Fruit fly (Drosophila melanogaster): Measurements from ENCODE around the gene CG13692.
A peak's percentile ranks its signal among the peaks of the same experiment; 100 is the strongest.

The CG13692 gene

dm6 chr2L:429680-430484, 8.3 kb downstream of the CG13692 start (continued):
- TF ChIP-seq CG3163 (GFP tag; optimal IDR thresholded peaks at IDR 0.05) (no peak), kni (GFP tag; optimal IDR thresholded peaks at IDR 0.05) (peak; percentile 62), bbx (GFP tag; IDR thresholded peaks at IDR 0.05; ENCODE audit: partially characterized antibody) (no peak; the same call in 1 of the 2 replicates), CG32767 (GFP tag; IDR thresholded peaks at IDR 0.05) (no peak), slou (GFP tag; optimal IDR thresholded peaks at IDR 0.05) (no peak), lov (optimal IDR thresholded peaks at IDR 0.05) (no peak), lov (GFP tag; IDR thresholded peaks at IDR 0.05) (0 out of 3 replicates have a peak, but pooled peaks have one; percentile 51), Mrtf (GFP tag; IDR thresholded peaks at IDR 0.05) (peak; percentile 35; the same call in 1 of the 3 replicates), Atf3 (GFP tag; optimal IDR thresholded peaks at IDR 0.05) (peak; percentile 18), CG12769 (tag; optimal IDR thresholded peaks at IDR 0.05) (peak; percentile 14), CoRest (tag; optimal IDR thresholded peaks at IDR 0.05) (peak; percentile 42), MBD-R2 (GFP tag; IDR thresholded peaks at IDR 0.05) (0 out of 2 replicates have a peak, but pooled peaks have one; percentile 12), nmo (GFP tag; optimal IDR thresholded peaks at IDR 0.05) (peak; percentile 49), CG8765 (GFP tag; IDR thresholded peaks at IDR 0.05) (peak; percentile 56; the same call in 1 of the 2 replicates), Fer1 (GFP tag; optimal IDR thresholded peaks at IDR 0.05) (no peak), gfzf (GFP tag; optimal IDR thresholded peaks at IDR 0.05) (no peak), CG6175 (GFP tag; IDR thresholded peaks at IDR 0.05) (no peak), D (optimal IDR thresholded peaks at IDR 0.05) (no peak), D (GFP tag; optimal IDR thresholded peaks at IDR 0.05) (peak; percentile 12)

DNA sequence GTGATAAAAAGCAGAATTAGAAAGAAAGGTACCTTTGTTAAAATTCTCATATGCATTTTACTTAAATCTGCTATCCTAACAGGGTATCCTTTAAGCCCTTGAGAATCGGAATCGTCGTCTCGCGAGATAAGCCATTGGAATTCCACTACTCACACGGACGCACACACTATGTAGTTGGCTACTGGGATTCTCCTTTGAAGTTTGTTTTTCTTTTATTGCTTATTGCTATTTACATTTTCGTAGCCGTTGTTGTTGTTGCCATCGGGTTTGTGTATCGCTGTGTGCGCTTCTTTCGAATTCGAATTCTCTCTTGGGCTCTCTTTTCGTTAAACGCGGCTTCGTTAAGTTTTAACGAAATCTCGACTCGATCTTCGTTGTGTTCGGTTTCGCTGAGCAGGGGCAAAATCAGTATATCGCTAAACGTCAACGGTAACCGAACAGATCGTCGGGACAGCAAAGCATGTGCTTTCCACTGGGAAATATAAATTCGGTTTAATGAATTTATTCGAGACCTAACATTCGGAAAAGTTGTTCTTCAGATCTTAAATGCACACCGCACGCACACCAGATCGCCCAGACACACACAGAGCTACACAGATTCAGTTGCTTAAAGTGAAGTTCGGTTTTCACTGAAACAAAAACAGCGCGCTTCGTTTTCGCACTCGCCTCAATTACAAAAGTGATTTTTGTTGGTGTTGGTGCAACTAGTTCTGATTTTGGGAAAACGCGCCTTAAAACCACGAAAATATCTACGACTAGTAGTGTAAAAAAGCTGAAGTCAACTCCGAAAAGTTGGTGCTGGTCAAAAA, 9.5 kb downstream of the CG13692 start, which contains the start of gene ex:
Gene ex (plus strand): TSS at position 408 of the 809 bp plus-strand sequence.
- no peak for TF ChIP-seq CG14860 (GFP tag; IDR thresholded peaks at IDR 0.05; ENCODE audit: partially characterized antibody)
- TF ChIP-seq stc (GFP tag; IDR thresholded peaks at IDR 0.05), result peak; percentile 66; the same call in 1 of the 2 replicates
- no peak for TF ChIP-seq tll (GFP tag; optimal IDR thresholded peaks at IDR 0.05)
- peak; percentile 92 for TF ChIP-seq CG7987 (GFP tag; optimal IDR thresholded peaks at IDR 0.05)
- TF ChIP-seq Fer2 (tag; optimal IDR thresholded peaks at IDR 0.05), result peak; percentile 48
- TF ChIP-seq bab2 (GFP tag; optimal IDR thresholded peaks at IDR 0.05), result peak; percentile 57
- TF ChIP-seq Stat92E (GFP tag; optimal IDR thresholded peaks at IDR 0.05), result peak in 1 of 3 experiments; percentile 10
- TF ChIP-seq BtbVII (GFP tag; optimal IDR thresholded peaks at IDR 0.05), result peak; percentile 75
- no peak for TF ChIP-seq pzg (GFP tag; optimal IDR thresholded peaks at IDR 0.05)
- TF ChIP-seq Vsx1 (GFP tag; optimal IDR thresholded peaks at IDR 0.05), result peak; percentile 62
- peak; percentile 66 for TF ChIP-seq pfk (GFP tag; optimal IDR thresholded peaks at IDR 0.05)
- no peak; the same call in 1 of the 2 replicates for TF ChIP-seq Adf1 (GFP tag; IDR thresholded peaks at IDR 0.05)
- peak; percentile 90 for TF ChIP-seq CrebB (tag; optimal IDR thresholded peaks at IDR 0.05)
- peak; percentile 78 for TF ChIP-seq CG15601 (tag; optimal IDR thresholded peaks at IDR 0.05)
- TF ChIP-seq fd102C (GFP tag; optimal IDR thresholded peaks at IDR 0.05), result peak; percentile 61
- no peak; the same call in 2 of the 3 replicates for TF ChIP-seq row (GFP tag; IDR thresholded peaks at IDR 0.05)
- TF ChIP-seq CG32772 (GFP tag; IDR thresholded peaks at IDR 0.05), result no peak
- no peak for TF ChIP-seq CG6791 (GFP tag; IDR thresholded peaks at IDR 0.05; ENCODE audit: partially characterized antibody)
- TF ChIP-seq z (GFP tag; IDR thresholded peaks at IDR 0.05), result 0 out of 3 replicates have a peak, but pooled peaks have one; percentile 45
- TF ChIP-seq CG13424 (tag; optimal IDR thresholded peaks at IDR 0.05), result peak; percentile 65
- TF ChIP-seq CG2712 (tag; optimal IDR thresholded peaks at IDR 0.05), result peak; percentile 50
- peak; percentile 72; the same call in 1 of the 2 replicates for TF ChIP-seq sob (GFP tag; IDR thresholded peaks at IDR 0.05)
- TF ChIP-seq CG2120 (GFP tag; optimal IDR thresholded peaks at IDR 0.05), result peak; percentile 31
- TF ChIP-seq CG10431 (GFP tag; optimal IDR thresholded peaks at IDR 0.05), result peak; percentile 66
- peak; percentile 5 for TF ChIP-seq Sry-β (GFP tag; optimal IDR thresholded peaks at IDR 0.05)
- peak in 1 of 2 experiments; percentile 23 for TF ChIP-seq Pdp1 (GFP tag; optimal IDR thresholded peaks at IDR 0.05)

All from whole organism, embryonic.